Fruit fly (Drosophila melanogaster): ENCODE data around the gene CG9192.

CG9192 gene

DNA sequence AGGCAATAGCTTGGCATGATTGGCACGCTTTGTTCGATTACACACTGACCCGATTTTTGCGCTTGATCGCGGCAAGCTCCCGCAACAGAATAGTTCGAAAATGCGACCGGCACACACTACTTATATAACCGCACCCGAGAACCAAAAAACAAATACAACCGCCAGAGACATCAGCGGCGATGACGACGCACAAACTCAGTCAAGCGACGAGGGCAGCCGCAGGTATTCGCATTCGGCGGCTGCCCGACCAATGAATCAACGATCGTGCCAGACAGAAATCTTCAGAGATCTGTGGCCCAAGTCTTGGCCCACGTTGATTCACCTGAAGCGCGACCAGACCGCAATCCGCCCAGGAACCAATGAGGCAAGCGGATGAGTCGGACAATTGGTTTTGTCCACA is at the start of gene CG9192:
CG9192 (minus strand) TSS at position 101 of the 400 bp plus-strand sequence.
- TF ChIP-seq ems (GFP tag; optimal IDR thresholded peaks at IDR 0.05) (no peak), CG43689 (GFP tag; IDR thresholded peaks at IDR 0.05) (no peak), CG11247 (GFP tag; IDR thresholded peaks at IDR 0.05) (0 out of 2 replicates have a peak, but pooled peaks have one; percentile 27), Deaf1 (tag; optimal IDR thresholded peaks at IDR 0.05) (peak; percentile 43), Pdp1 (GFP tag; optimal IDR thresholded peaks at IDR 0.05) (peak in 1 of 2 experiments; percentile 84), CG9609 (GFP tag; optimal IDR thresholded peaks at IDR 0.05) (no peak)

- TF ChIP-seq Med (GFP tag) (peak; percentile 71), NfI (GFP tag; optimal IDR thresholded peaks at IDR 0.05) (no peak), aop (GFP tag; IDR thresholded peaks at IDR 0.05) (no peak), her (GFP tag; optimal IDR thresholded peaks at IDR 0.05) (no peak), CG14014 (GFP tag; IDR thresholded peaks at IDR 0.05) (no peak), CG8290 (GFP tag; optimal IDR thresholded peaks at IDR 0.05) (no peak), CG8290 (tag; optimal IDR thresholded peaks at IDR 0.05) (peak in 1 of 2 experiments; percentile 12), CG13894 (tag; optimal IDR thresholded peaks at IDR 0.05) (peak; percentile 92), ind (GFP tag; optimal IDR thresholded peaks at IDR 0.05) (no peak), CG9932 (GFP tag; IDR thresholded peaks at IDR 0.05) (0 out of 2 replicates have a peak, but pooled peaks have one; percentile 17), row (GFP tag; IDR thresholded peaks at IDR 0.05) (peak; percentile 20; the same call in 1 of the 3 replicates), CG7987 (GFP tag; optimal IDR thresholded peaks at IDR 0.05) (no peak), MTF-1 (GFP tag; optimal IDR thresholded peaks at IDR 0.05; ENCODE audit: borderline replicate concordance) (no peak), abd-A (tag; optimal IDR thresholded peaks at IDR 0.05) (peak; percentile 74), CG5953 (GFP tag; IDR thresholded peaks at IDR 0.05) (no peak), Awh (GFP tag; IDR thresholded peaks at IDR 0.05) (no peak), slbo (GFP tag; IDR thresholded peaks at IDR 0.05) (peak; percentile 37; the same call in 1 of the 2 replicates), ERR (GFP tag; optimal IDR thresholded peaks at IDR 0.05) (no peak), CG6683 (GFP tag; optimal IDR thresholded peaks at IDR 0.05) (no peak), Ptx1 (GFP tag; IDR thresholded peaks at IDR 0.05) (0 out of 2 replicates have a peak, but pooled peaks have one; percentile 12), Ets65A (GFP tag) (peak; percentile 63), Deaf1 (tag; optimal IDR thresholded peaks at IDR 0.05) (peak; percentile 56), CG10979 (tag; optimal IDR thresholded peaks at IDR 0.05) (no peak), CG2120 (GFP tag; optimal IDR thresholded peaks at IDR 0.05) (peak; percentile 13), nau (GFP tag; optimal IDR thresholded peaks at IDR 0.05) (no peak)
Measured at dm6 chr3L:1280890-1281622, 42.9 kb upstream of the CG9192 start.

dm6 chr3L:1279685-1280084 is 41.6 kb upstream of the CG9192 start:
- TF ChIP-seq ssp (GFP tag; IDR thresholded peaks at IDR 0.05) (0 out of 2 replicates have a peak, but pooled peaks have one; percentile 11), lmd (GFP tag; IDR thresholded peaks at IDR 0.05) (0 out of 2 replicates have a peak, but pooled peaks have one; percentile 9), chn (GFP tag; optimal IDR thresholded peaks at IDR 0.05) (no peak), CG3995 (GFP tag; optimal IDR thresholded peaks at IDR 0.05) (no peak), CG2120 (GFP tag; optimal IDR thresholded peaks at IDR 0.05) (peak; percentile 17), Med (GFP tag) (peak; percentile 19), Fer1 (GFP tag; optimal IDR thresholded peaks at IDR 0.05) (no peak), CG8290 (GFP tag; optimal IDR thresholded peaks at IDR 0.05) (no peak), CG8290 (tag; optimal IDR thresholded peaks at IDR 0.05) (peak in 1 of 2 experiments; percentile 12), Ets65A (GFP tag) (no peak), row (GFP tag; IDR thresholded peaks at IDR 0.05) (peak; percentile 30; the same call in 1 of the 3 replicates), ttk (GFP tag; IDR thresholded peaks at IDR 0.05) (no peak), emc (GFP tag; optimal IDR thresholded peaks at IDR 0.05) (no peak), Drgx (GFP tag; IDR thresholded peaks at IDR 0.05) (peak; percentile 26; the same call in 1 of the 2 replicates), fu2 (GFP tag; optimal IDR thresholded peaks at IDR 0.05) (no peak), dysf (GFP tag; IDR thresholded peaks at IDR 0.05) (peak; percentile 28; the same call in 1 of the 3 replicates), CG3847 (GFP tag; IDR thresholded peaks at IDR 0.05) (0 out of 2 replicates have a peak, but pooled peaks have one; percentile 16)

Data from whole organism, embryonic.